Fruit fly (Drosophila melanogaster) whole organism, embryonic: ENCODE measurements around the gene Cyp1.

ENCODE experiments used
- Ada2b ChIP-seq: fragments of 200-800 bp; sonication (Bioruptor generic); IDR thresholded peaks from 2 replicates; pipeline ENCODE4 v1.3.6; 2022; ENCODE audit warnings: missing biosample characterization, missing genetic modification characterization
- Bgb ChIP-seq: fragments of 200-800 bp; sonication (Bioruptor generic); IDR thresholded peaks from 2 replicates; pipeline ENCODE4 v1.3.6; 2022; ENCODE audit warnings: missing biosample characterization, missing genetic modification characterization; ENCODE audit not compliant: partially characterized antibody
- C15 ChIP-seq: fragments of 200-800 bp; sonication (Bioruptor generic); IDR thresholded peaks from 3 replicates; pipeline ENCODE4 v1.3.6; 2022; ENCODE audit warnings: missing biosample characterization, missing genetic modification characterization
- CG1024 ChIP-seq: fragments of 200-800 bp; sonication (Bioruptor generic); IDR thresholded peaks from 2 replicates; pipeline ENCODE4 v1.3.6; 2022; ENCODE audit warnings: missing biosample characterization, missing genetic modification characterization
- CG10959 ChIP-seq: fragments of 200-800 bp; sonication (Bioruptor generic); IDR thresholded peaks from 2 replicates; pipeline ENCODE4 v1.3.6; 2022; ENCODE audit warnings: missing biosample characterization, missing genetic modification characterization
- CG11560 ChIP-seq: fragments of 200-800 bp; sonication (Bioruptor generic); IDR thresholded peaks from 3 replicates; pipeline ENCODE4 v1.3.6; 2022; ENCODE audit warnings: missing biosample characterization, missing genetic modification characterization
- CG12071 ChIP-seq: fragments of 200-800 bp; sonication (Bioruptor generic); optimal IDR thresholded peaks from 3 replicates; lab custom pipeline; 2018; ENCODE audit warnings: missing biosample characterization, mild to moderate bottlenecking, missing genetic modification characterization
- CG12391 ChIP-seq: fragments of 200-800 bp; sonication (Bioruptor generic); optimal IDR thresholded peaks from 3 replicates; lab custom pipeline; 2018; ENCODE audit warnings: missing biosample characterization, mild to moderate bottlenecking, missing genetic modification characterization, moderate library complexity
- CG12942 ChIP-seq: fragments of 200-800 bp; sonication (Bioruptor generic); optimal IDR thresholded peaks from 3 replicates; lab custom pipeline; 2016; ENCODE audit warnings: missing biosample characterization, missing genetic modification characterization
- CG13424 ChIP-seq: fragments of 200-800 bp; sonication (Bioruptor generic); optimal IDR thresholded peaks from 2 replicates; lab custom pipeline; 2019; ENCODE audit warnings: missing biosample characterization, mild to moderate bottlenecking, missing genetic modification characterization, moderate library complexity
- CG14965 ChIP-seq: fragments of 200-800 bp; sonication (Bioruptor generic); optimal IDR thresholded peaks from 2 replicates; lab custom pipeline; 2016; ENCODE audit warnings: missing biosample characterization, missing genetic modification characterization, borderline replicate concordance
- CG15269 ChIP-seq: fragments of 200-800 bp; sonication (Bioruptor generic); optimal IDR thresholded peaks from 2 replicates; lab custom pipeline; 2018; ENCODE audit warnings: missing biosample characterization, mild to moderate bottlenecking, missing genetic modification characterization, moderate library complexity
- CG15601 ChIP-seq: fragments of 200-800 bp; sonication (Bioruptor generic); optimal IDR thresholded peaks from 3 replicates; lab custom pipeline; 2019; ENCODE audit warnings: missing biosample characterization, mild to moderate bottlenecking, missing genetic modification characterization, moderate library complexity
- CG18599 ChIP-seq: fragments of 200-800 bp; sonication (Bioruptor generic); optimal IDR thresholded peaks from 3 replicates; lab custom pipeline; 2017; ENCODE audit warnings: missing biosample characterization, missing genetic modification characterization, mild to moderate bottlenecking, moderate library complexity, missing genetic modification reagents
- CG2120 ChIP-seq: fragments of 200-800 bp; sonication (Bioruptor generic); optimal IDR thresholded peaks from 3 replicates; lab custom pipeline; 2016; ENCODE audit warnings: missing biosample characterization, missing genetic modification characterization
- CG3281 ChIP-seq: fragments of 200-800 bp; sonication (Bioruptor generic); optimal IDR thresholded peaks from 3 replicates; lab custom pipeline; 2017; ENCODE audit warnings: missing biosample characterization, mild to moderate bottlenecking, missing genetic modification characterization
- CG3726 ChIP-seq: fragments of 200-800 bp; sonication (Bioruptor generic); IDR thresholded peaks from 3 replicates; pipeline ENCODE4, ENCODE4 v1.3.6; 2022; ENCODE audit warnings: missing biosample characterization, missing genetic modification characterization
- CG5953 ChIP-seq: fragments of 200-800 bp; sonication (Bioruptor generic); IDR thresholded peaks from 2 replicates; pipeline ENCODE4 v1.3.6; 2022; ENCODE audit warnings: missing biosample characterization, missing genetic modification characterization
- CG6683 ChIP-seq: fragments of 200-800 bp; sonication (Bioruptor generic); optimal IDR thresholded peaks from 2 replicates; lab custom pipeline; 2017; ENCODE audit warnings: missing biosample characterization, mild to moderate bottlenecking, missing genetic modification characterization, missing genetic modification reagents
- CG6813 ChIP-seq: fragments of 200-800 bp; sonication (Bioruptor generic); optimal IDR thresholded peaks from 2 replicates; lab custom pipeline; 2017; ENCODE audit warnings: missing biosample characterization, missing genetic modification characterization, mild to moderate bottlenecking, moderate library complexity, missing genetic modification reagents
- CG8281 ChIP-seq: fragments of 200-800 bp; sonication (Bioruptor generic); optimal IDR thresholded peaks from 2 replicates; lab custom pipeline; 2018; ENCODE audit warnings: missing biosample characterization, mild to moderate bottlenecking, missing genetic modification characterization, moderate library complexity
- CG8359 ChIP-seq: fragments of 200-800 bp; sonication (Bioruptor generic); optimal IDR thresholded peaks from 2 replicates; lab custom pipeline; 2017; ENCODE audit warnings: missing biosample characterization, mild to moderate bottlenecking, missing genetic modification characterization, borderline replicate concordance
- D19B ChIP-seq: fragments of 200-800 bp; sonication (Bioruptor generic); optimal IDR thresholded peaks from 2 replicates; lab custom pipeline; 2017; ENCODE audit warnings: missing biosample characterization, mild to moderate bottlenecking, missing genetic modification characterization
- Dbx ChIP-seq: fragments of 200-800 bp; sonication (Bioruptor generic); IDR thresholded peaks from 3 replicates; pipeline ENCODE4 v1.3.6; 2022; ENCODE audit warnings: missing biosample characterization, missing genetic modification characterization
- Dref ChIP-seq: fragments of 200-800 bp; sonication (Bioruptor generic); IDR thresholded peaks from 2 replicates; pipeline ENCODE4 v1.3.6; 2022; ENCODE audit warnings: missing biosample characterization, missing genetic modification characterization
- HmgD ChIP-seq: fragments of 200-800 bp; sonication (Bioruptor generic); optimal IDR thresholded peaks from 3 replicates; lab custom pipeline; 2016; ENCODE audit warnings: missing biosample characterization, missing genetic modification characterization
- Hr78 ChIP-seq, 2 experiments: fragments of 200-800 bp in 1 of 2; fragments of >200 bp in 1 of 2; sonication (Bioruptor generic) in 1 of 2; optimal IDR thresholded peaks; 2 replicates each; lab custom pipeline; 2017 to 2019; ENCODE audit warnings: missing biosample characterization in 2 of 2, missing genetic modification characterization in 2 of 2, mild to moderate bottlenecking in 1 of 2, moderate library complexity in 1 of 2
- Nf-YA ChIP-seq: fragments of 200-800 bp; sonication (Bioruptor generic); IDR thresholded peaks from 2 replicates; pipeline ENCODE4 v1.3.6; 2022; ENCODE audit warnings: missing biosample characterization, missing genetic modification characterization
- Nf-YB ChIP-seq: fragments of 200-800 bp; sonication (Bioruptor generic); optimal IDR thresholded peaks from 3 replicates; lab custom pipeline; 2019; ENCODE audit warnings: missing biosample characterization, mild to moderate bottlenecking, missing genetic modification characterization, moderate library complexity
- Nf-YC ChIP-seq: fragments of 200-800 bp; optimal IDR thresholded peaks from 3 replicates; lab custom pipeline; 2019; ENCODE audit warnings: missing biosample characterization, mild to moderate bottlenecking, missing genetic modification characterization, moderate library complexity
- Optix ChIP-seq: fragments of 200-800 bp; sonication (Bioruptor generic); IDR thresholded peaks from 3 replicates; pipeline ENCODE4 v1.3.6; 2022; ENCODE audit warnings: missing biosample characterization, missing genetic modification characterization
- ac ChIP-seq: fragments of 200-800 bp; sonication (Bioruptor generic); optimal IDR thresholded peaks from 3 replicates; lab custom pipeline; 2017; ENCODE audit warnings: missing biosample characterization, mild to moderate bottlenecking, missing genetic modification characterization
- amos ChIP-seq: fragments of 200-800 bp; sonication (Bioruptor generic); IDR thresholded peaks from 2 replicates; pipeline ENCODE4 v1.3.6; 2022; ENCODE audit warnings: missing biosample characterization, missing genetic modification characterization; ENCODE audit not compliant: partially characterized antibody
- ap ChIP-seq: fragments of 200-800 bp; sonication (Bioruptor generic); IDR thresholded peaks from 2 replicates; pipeline ENCODE4 v1.3.6; 2022; ENCODE audit warnings: missing biosample characterization, missing genetic modification characterization
- crol ChIP-seq: fragments of 200-800 bp; sonication (Bioruptor generic); IDR thresholded peaks from 2 replicates; pipeline ENCODE4 v1.3.6; 2022; ENCODE audit warnings: missing biosample characterization, missing genetic modification characterization
- dimm ChIP-seq: fragments of 200-800 bp; sonication (Bioruptor generic); IDR thresholded peaks from 2 replicates; pipeline ENCODE4 v1.3.6; 2022; ENCODE audit warnings: missing biosample characterization, missing genetic modification characterization
- disco-r ChIP-seq: fragments of 200-800 bp; sonication (Bioruptor generic); optimal IDR thresholded peaks from 2 replicates; lab custom pipeline; 2016; ENCODE audit warnings: missing biosample characterization, missing genetic modification characterization
- en ChIP-seq: fragments of 200-800 bp; sonication (Bioruptor generic); optimal IDR thresholded peaks from 2 replicates; lab custom pipeline; 2016; ENCODE audit warnings: missing biosample characterization, missing genetic modification characterization
- ewg ChIP-seq: fragments of 200-800 bp; sonication (Bioruptor generic); optimal IDR thresholded peaks from 3 replicates; lab custom pipeline; 2017; ENCODE audit warnings: mild to moderate bottlenecking, missing biosample characterization, missing genetic modification reagents, missing genetic modification characterization
- insv ChIP-seq, 2 experiments: fragments of 200-800 bp; sonication (Bioruptor generic); optimal IDR thresholded peaks; 3 replicates each; lab custom pipeline; 2016 to 2018; ENCODE audit warnings: missing biosample characterization in 2 of 2, missing genetic modification characterization in 2 of 2
- odd ChIP-seq: fragments of 200-800 bp; sonication (Bioruptor generic); optimal IDR thresholded peaks from 2 replicates; lab custom pipeline; 2017; ENCODE audit warnings: missing biosample characterization, mild to moderate bottlenecking, missing genetic modification characterization
- peb ChIP-seq: fragments of 200-800 bp; sonication (Bioruptor generic); IDR thresholded peaks from 2 replicates; pipeline ENCODE4 v1.3.6; 2022; ENCODE audit warnings: missing biosample characterization, missing genetic modification characterization
- pnt ChIP-seq: fragments of 200-800 bp; sonication (Bioruptor generic); optimal IDR thresholded peaks from 3 replicates; lab custom pipeline; 2016; ENCODE audit warnings: missing biosample characterization, missing genetic modification characterization
- rib ChIP-seq: fragments of 200-800 bp; sonication (Bioruptor generic); IDR thresholded peaks from 2 replicates; pipeline ENCODE4 v1.3.6; 2022; ENCODE audit warnings: missing biosample characterization, missing genetic modification characterization
- salm ChIP-seq: fragments of 200-800 bp; sonication (Bioruptor generic); optimal IDR thresholded peaks from 2 replicates; lab custom pipeline; 2018; ENCODE audit warnings: missing biosample characterization, mild to moderate bottlenecking, missing genetic modification characterization
- ssp ChIP-seq: fragments of 200-800 bp; sonication (Bioruptor generic); IDR thresholded peaks from 2 replicates; pipeline ENCODE4 v1.3.6; 2022; ENCODE audit warnings: missing biosample characterization, missing genetic modification characterization
- tgo ChIP-seq: fragments of 200-800 bp; sonication (Bioruptor generic); IDR thresholded peaks from 3 replicates; pipeline ENCODE4 v1.3.6; 2022; ENCODE audit warnings: missing biosample characterization, missing genetic modification characterization
- trem ChIP-seq: fragments of 200-800 bp; optimal IDR thresholded peaks from 3 replicates; lab custom pipeline; 2019; ENCODE audit warnings: missing biosample characterization, mild to moderate bottlenecking, missing genetic modification characterization, moderate library complexity
- twi ChIP-seq: fragments of 200-800 bp; optimal IDR thresholded peaks from 2 replicates; lab custom pipeline; 2019; ENCODE audit warnings: missing biosample characterization, mild to moderate bottlenecking, missing genetic modification characterization, moderate library complexity
- tx ChIP-seq: fragments of 200-800 bp; sonication (Bioruptor generic); optimal IDR thresholded peaks from 2 replicates; lab custom pipeline; 2016; ENCODE audit warnings: missing biosample characterization, missing genetic modification characterization
- yki ChIP-seq: fragments of >200 bp; optimal IDR thresholded peaks from 3 replicates; lab custom pipeline; 2018

Cyp1 gene

dm6 chrX:16270795-16271194 is 49.4 kb downstream of the Cyp1 start, which contains the start of gene Mfe2 (continued):
- no peak for TF ChIP-seq Nf-YA
- no peak for TF ChIP-seq peb (GFP tag; lab: Robert Waterston, UW)
- no peak for TF ChIP-seq C15 (GFP tag; lab: Robert Waterston, UW)
- peak; percentile 46 for TF ChIP-seq CG12391 (tag; lab: Kevin White, UChicago)
- TF ChIP-seq crol (GFP tag; lab: Robert Waterston, UW) = no peak
- TF ChIP-seq CG2120 (GFP tag; lab: Kevin White, UChicago) = peak; percentile 81
- TF ChIP-seq CG12071 (GFP tag; lab: Kevin White, UChicago) = no peak
- TF ChIP-seq Optix = no peak
- no peak; the same call in 1 of the 2 replicates for TF ChIP-seq CG10959 (GFP tag; lab: Robert Waterston, UW)
- TF ChIP-seq ac = no peak
- no peak for TF ChIP-seq CG3726 (GFP tag; lab: Robert Waterston, UW)
- TF ChIP-seq pnt (GFP tag; lab: Kevin White, UChicago) = peak; percentile 18
- TF ChIP-seq rib (GFP tag; lab: Robert Waterston, UW) = peak; percentile 71
- 0 out of 2 replicates have a peak, but pooled peaks have one; percentile 17 for TF ChIP-seq CG1024 (GFP tag; lab: Robert Waterston, UW)
- TF ChIP-seq trem (tag; lab: Kevin White, UChicago) = peak; percentile 77
- no peak for TF ChIP-seq CG3281
- TF ChIP-seq dimm = no peak
- TF ChIP-seq ssp = 0 out of 2 replicates have a peak, but pooled peaks have one; percentile 27
- TF ChIP-seq disco-r (GFP tag; lab: Kevin White, UChicago) = peak; percentile 2
- TF ChIP-seq tgo (GFP tag; lab: Robert Waterston, UW) = peak; percentile 23; the same call in 1 of the 3 replicates
- TF ChIP-seq CG8359 (GFP tag; lab: Kevin White, UChicago) = no peak
- TF ChIP-seq CG11560 (tag; lab: Robert Waterston, UW) = peak; percentile 70; the same call in 2 of the 3 replicates
- TF ChIP-seq Nf-YB = no peak
- peak; percentile 78 for TF ChIP-seq Dbx (GFP tag; lab: Robert Waterston, UW)
- no peak for TF ChIP-seq salm (tag; lab: Kevin White, UChicago)
- peak; percentile 17 for TF ChIP-seq CG12942 (GFP tag; lab: Kevin White, UChicago)
- peak; percentile 35 for TF ChIP-seq CG15601
- peak; percentile 24 for TF ChIP-seq Nf-YC
- no peak for TF ChIP-seq D19B (GFP tag; lab: Kevin White, UChicago)
- TF ChIP-seq Hr78 (GFP tag; optimal IDR thresholded peaks at IDR 0.05; lab: Kevin White, UChicago) = peak in 1 of 2 experiments; percentile 94
- peak; percentile 34 for TF ChIP-seq ewg
- TF ChIP-seq CG15269 (tag; lab: Kevin White, UChicago) = no peak
- TF ChIP-seq CG6813 (GFP tag; lab: Kevin White, UChicago) = peak; percentile 7
- TF ChIP-seq Ada2b (GFP tag; lab: Robert Waterston, UW) = no peak
- peak in 1 of 2 experiments; percentile 56 for TF ChIP-seq insv (GFP tag; optimal IDR thresholded peaks at IDR 0.05; lab: Kevin White, UChicago)
- peak; percentile 55 for TF ChIP-seq CG18599
- TF ChIP-seq odd (GFP tag; lab: Kevin White, UChicago) = no peak
- TF ChIP-seq CG14965 (GFP tag; lab: Kevin White, UChicago) = no peak
- peak; percentile 49; the same call in 1 of the 2 replicates for TF ChIP-seq amos (GFP tag; lab: Robert Waterston, UW)
- TF ChIP-seq CG5953 (GFP tag; lab: Robert Waterston, UW) = no peak
- peak; percentile 17 for TF ChIP-seq tx (GFP tag; lab: Kevin White, UChicago)
- no peak for TF ChIP-seq twi (tag; lab: Kevin White, UChicago)
- TF ChIP-seq CG8281 (tag; lab: Kevin White, UChicago) = no peak
- TF ChIP-seq en = no peak
- TF ChIP-seq CG6683 (GFP tag; lab: Kevin White, UChicago) = peak; percentile 13
- no peak for TF ChIP-seq ap
- TF ChIP-seq Dref = peak; percentile 53
- TF ChIP-seq CG13424 (tag; lab: Kevin White, UChicago) = peak; percentile 3
- TF ChIP-seq HmgD (GFP tag; lab: Kevin White, UChicago) = peak; percentile 75
- peak; percentile 65 for TF ChIP-seq Bgb (GFP tag; lab: Robert Waterston, UW)
- no peak for TF ChIP-seq yki (lab: Kevin White, UChicago)
